Worm (Caenorhabditis elegans) whole organism, midembryonic: ENCODE measurements around the gene srw-4.

Source experiments
- T22C8.4 ChIP-seq: fragments of 200-800 bp; sonication (Bioruptor generic); IDR thresholded peaks from 2 replicates; pipeline ENCODE4 v1.3.6; 2022; ENCODE audit warnings: missing genetic modification characterization, missing compliant biosample characterization
- cog-1 ChIP-seq: sonication (generic microtip); optimal IDR thresholded peaks from 2 replicates; lab custom pipeline; 2016; ENCODE audit warnings: missing genetic modification characterization, missing compliant biosample characterization
- flt-1 ChIP-seq: fragments of 200-800 bp; sonication (Bioruptor generic); IDR thresholded peaks from 2 replicates; pipeline ENCODE4 v1.3.6; 2022; ENCODE audit warnings: missing genetic modification characterization, missing compliant biosample characterization
- klf-2 ChIP-seq: fragments of 200-800 bp; sonication (Bioruptor generic); conservative IDR thresholded peaks from 2 replicates; pipeline ENCODE4 v1.3.6; 2022; ENCODE audit warnings: missing genetic modification reagents, missing genetic modification characterization, missing compliant biosample characterization
- med-1 ChIP-seq: sonication (generic microtip); optimal IDR thresholded peaks from 2 replicates; lab custom pipeline; 2017; ENCODE audit warnings: missing genetic modification characterization, mild to moderate bottlenecking, missing compliant biosample characterization, antibody characterized with exemption, missing genetic modification reagents; ENCODE audit not compliant: insufficient read depth
- ref-1 ChIP-seq: fragments of 200-800 bp; sonication (Bioruptor generic); conservative IDR thresholded peaks from 2 replicates; pipeline ENCODE4 v1.3.6; 2022; ENCODE audit warnings: missing genetic modification reagents, missing genetic modification characterization, missing compliant biosample characterization
- ztf-29 ChIP-seq: fragments of 200-800 bp; sonication (Bioruptor generic); IDR thresholded peaks from 2 replicates; pipeline ENCODE4 v1.3.6; 2022; ENCODE audit warnings: missing genetic modification reagents, missing genetic modification characterization, missing compliant biosample characterization

DNA sequence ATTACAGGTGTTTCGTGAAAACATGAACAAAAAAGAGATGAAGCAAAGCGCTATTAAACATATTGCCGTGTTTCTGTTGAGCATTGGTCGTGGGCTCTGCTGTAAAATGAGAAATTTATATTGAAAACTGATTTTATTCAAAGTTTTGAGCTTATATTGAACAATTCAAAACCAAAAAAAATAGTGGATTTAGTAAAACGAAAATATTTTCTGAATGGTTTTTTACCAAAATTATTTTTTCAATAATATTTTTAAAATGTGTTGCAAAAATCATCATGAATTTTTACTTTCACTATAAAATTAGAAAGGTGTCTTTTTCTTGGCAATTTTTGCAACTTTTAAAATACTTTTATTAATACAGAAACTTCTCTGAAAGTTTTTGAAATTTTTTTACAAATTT, 14.6 kb upstream of the srw-4 start, which contains the start of gene C31B8.7:
- no peak for TF ChIP-seq flt-1 (GFP tag; lab: Robert Waterston, UW)
- TF ChIP-seq med-1 (GFP tag; lab: Kevin White, UChicago), result no peak
- TF ChIP-seq ref-1 (GFP tag; lab: Robert Waterston, UW), result no peak
- no peak for TF ChIP-seq cog-1 (tag; lab: Kevin White, UChicago)
- TF ChIP-seq klf-2 (GFP tag; lab: Robert Waterston, UW), result no peak
- no peak for TF ChIP-seq ztf-29 (GFP tag; lab: Robert Waterston, UW)
- no peak for TF ChIP-seq T22C8.4 (GFP tag; lab: Robert Waterston, UW)
